Worm (Caenorhabditis elegans) whole organism, young adult: ENCODE measurements around the gene F35B3.3.

Source experiments
- F57C9.4 ChIP-seq: sonication (generic microtip); optimal IDR thresholded peaks from 2 replicates; lab custom pipeline; 2017; ENCODE audit warnings: mild to moderate bottlenecking, missing genetic modification characterization, missing compliant biosample characterization
- Y53F4B.3 ChIP-seq: fragments of 200-800 bp; sonication (Bioruptor generic); IDR thresholded peaks from 2 replicates; pipeline ENCODE4 v1.3.6; 2022; ENCODE audit warnings: missing genetic modification reagents, missing genetic modification characterization, missing compliant biosample characterization
- bed-1 ChIP-seq: fragments of 200-800 bp; sonication (Bioruptor generic); IDR thresholded peaks from 2 replicates; pipeline ENCODE4 v1.3.6; 2022; ENCODE audit warnings: missing genetic modification reagents, missing genetic modification characterization, missing compliant biosample characterization
- lin-26 ChIP-seq: fragments of 200-800 bp; sonication (Bioruptor generic); IDR thresholded peaks from 2 replicates; pipeline ENCODE4 v1.3.6; 2022; ENCODE audit warnings: missing genetic modification reagents, missing genetic modification characterization, missing compliant biosample characterization
- lin-40 ChIP-seq: sonication (generic microtip); optimal IDR thresholded peaks from 2 replicates; lab custom pipeline; 2016; ENCODE audit warnings: missing genetic modification characterization, mild to moderate bottlenecking, missing compliant biosample characterization, missing genotype, missing genetic modification reagents
- nhr-120 ChIP-seq: fragments of 200-800 bp; sonication (Bioruptor generic); IDR thresholded peaks from 2 replicates; pipeline ENCODE4 v1.3.6; 2022; ENCODE audit warnings: missing genetic modification characterization, missing compliant biosample characterization

DNA sequence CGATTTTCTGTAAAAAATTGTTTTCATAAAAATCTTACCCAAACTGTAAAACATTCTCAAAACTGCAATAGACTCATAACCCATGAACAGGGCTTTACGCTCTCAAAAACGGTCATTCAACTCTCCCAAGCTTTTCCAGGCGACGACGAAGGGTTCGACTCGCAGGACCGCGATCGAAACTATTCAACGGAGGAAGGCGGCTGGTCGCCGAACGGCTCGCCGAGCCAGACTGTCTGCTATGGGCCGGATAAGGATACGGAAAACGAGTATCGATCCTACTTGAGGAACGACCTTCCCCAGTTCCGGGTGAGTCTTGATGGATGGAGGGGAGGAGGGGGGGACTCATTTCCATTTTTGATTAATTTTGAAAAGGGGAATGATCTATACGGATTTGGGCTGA lies 45.4 kb upstream of the F35B3.3 start:
- no peak for TF ChIP-seq F57C9.4
- TF ChIP-seq nhr-120 (GFP tag; lab: Robert Waterston, UW), result no peak
- no peak for TF ChIP-seq lin-40 (tag; lab: Kevin White, UChicago)
- no peak for TF ChIP-seq lin-26 (GFP tag; lab: Robert Waterston, UW)
- no peak for TF ChIP-seq bed-1 (GFP tag; lab: Robert Waterston, UW)
- no peak for TF ChIP-seq Y53F4B.3 (GFP tag; lab: Robert Waterston, UW)
